Worm (Caenorhabditis elegans): ENCODE results near the gene sri-24.

The sri-24 gene

ce11 chrV:15187083-15188057, 24.6 kb upstream of the sri-24 start, which contains the start of the genes cyn-7 and bath-36 (continued):
- TF ChIP-seq efl-1 (optimal IDR thresholded peaks at IDR 0.05) (peak; percentile 75 to 84), efl-1 (GFP tag; optimal IDR thresholded peaks at IDR 0.05 in 1 of 2) (peak; percentile 82 to 98), sup-37 (GFP tag; optimal IDR thresholded peaks at IDR 0.05) (no peak), ces-1 (GFP tag; optimal IDR thresholded peaks at IDR 0.05) (no peak), aly-2 (tag; optimal IDR thresholded peaks at IDR 0.05) (no peak), aha-1 (tag; optimal IDR thresholded peaks at IDR 0.05) (no peak), snu-23 (GFP tag; optimal IDR thresholded peaks at IDR 0.05) (peak; percentile 94), hlh-17 (GFP tag; optimal IDR thresholded peaks at IDR 0.05; ENCODE audit: borderline replicate concordance) (no peak), pax-3 (tag; optimal IDR thresholded peaks at IDR 0.05) (peak; percentile 71), lin-15B (tag; optimal IDR thresholded peaks at IDR 0.05) (peak; percentile 58), ztf-11 (tag; optimal IDR thresholded peaks at IDR 0.05) (peak in 1 of 2 experiments; percentile 44), alr-1 (tag; optimal IDR thresholded peaks at IDR 0.05; ENCODE audit: borderline replicate concordance) (no peak), nhr-12 (tag; optimal IDR thresholded peaks at IDR 0.05) (no peak), tlp-1 (tag; optimal IDR thresholded peaks at IDR 0.05) (no peak), lin-13 (GFP tag; optimal IDR thresholded peaks at IDR 0.05) (peak; percentile 7)

ce11 chrV:15189567-15189966, 22.4 kb upstream of the sri-24 start, which contains the start of gene cyn-3:
Gene cyn-3 (plus strand): TSS chrV:15189927.
- TF ChIP-seq snpc-4 (tag; optimal IDR thresholded peaks at IDR 0.05) (peak; percentile 74), mep-1 (tag; optimal IDR thresholded peaks at IDR 0.05) (peak; percentile 92), pag-3 (tag; optimal IDR thresholded peaks at IDR 0.05; ENCODE audit: borderline replicate concordance, insufficient read depth) (no peak), nhr-76 (tag; optimal IDR thresholded peaks at IDR 0.05) (no peak), unc-86 (tag; optimal IDR thresholded peaks at IDR 0.05) (peak; percentile 90), tbx-2 (tag; optimal IDR thresholded peaks at IDR 0.05) (peak; percentile 94), mef-2 (tag; optimal IDR thresholded peaks at IDR 0.05) (peak; percentile 73), tlp-1 (tag; optimal IDR thresholded peaks at IDR 0.05) (no peak), ztf-4 (tag; optimal IDR thresholded peaks at IDR 0.05) (peak; percentile 79), egl-27 (tag; optimal IDR thresholded peaks at IDR 0.05) (no peak), Y116A8C.19 (tag; optimal IDR thresholded peaks at IDR 0.05; ENCODE audit: borderline replicate concordance) (no peak), F16B12.6 (tag; optimal IDR thresholded peaks at IDR 0.05) (peak; percentile 74), snu-23 (GFP tag; optimal IDR thresholded peaks at IDR 0.05) (peak; percentile 96), efl-1 (optimal IDR thresholded peaks at IDR 0.05) (peak; percentile 91 to 100), efl-1 (GFP tag; optimal IDR thresholded peaks at IDR 0.05 in 1 of 2) (peak; percentile 99 to 100), nhr-85 (tag) (peak; percentile 95), ama-1 (optimal IDR thresholded peaks at IDR 0.05) (peak; percentile 66), rnt-1 (tag; optimal IDR thresholded peaks at IDR 0.05) (peak; percentile 92), unc-130 (tag; optimal IDR thresholded peaks at IDR 0.05) (peak; percentile 83), elt-3 (tag; optimal IDR thresholded peaks at IDR 0.05) (peak in 3 of 6 experiments; percentile 29 to 89 (median 83)), elt-2 (tag; optimal IDR thresholded peaks at IDR 0.05) (peak; percentile 37), skn-1 (tag; optimal IDR thresholded peaks at IDR 0.05) (peak; percentile 90), efl-3 (GFP tag; optimal IDR thresholded peaks at IDR 0.05) (no peak), mdl-1 (tag; optimal IDR thresholded peaks at IDR 0.05) (peak in 1 of 2 experiments; percentile 85), alr-1 (tag; optimal IDR thresholded peaks at IDR 0.05; ENCODE audit: borderline replicate concordance) (no peak), nhr-90 (tag; optimal IDR thresholded peaks at IDR 0.05; ENCODE audit: poor library complexity) (peak; percentile 85), ceh-90 (tag; optimal IDR thresholded peaks at IDR 0.05) (no peak), grh-1 (GFP tag; IDR thresholded peaks at IDR 0.05) (peak; percentile 87), lin-14 (GFP tag; optimal IDR thresholded peaks at IDR 0.05) (peak; percentile 92), dpl-1 (GFP tag; optimal IDR thresholded peaks at IDR 0.05) (peak; percentile 99), hlh-17 (GFP tag; optimal IDR thresholded peaks at IDR 0.05; ENCODE audit: borderline replicate concordance) (no peak), pqm-1 (tag; optimal IDR thresholded peaks at IDR 0.05) (no peak), mab-9 (GFP tag; IDR thresholded peaks at IDR 0.05) (0 out of 2 replicates have a peak, but pooled peaks have one; percentile 26), hlh-4 (tag; optimal IDR thresholded peaks at IDR 0.05) (no peak), unc-98 (GFP tag; IDR thresholded peaks at IDR 0.05) (peak; percentile 8; the same call in 1 of the 2 replicates), unc-62 (GFP tag; optimal IDR thresholded peaks at IDR 0.05) (no peak), swsn-7 (tag; optimal IDR thresholded peaks at IDR 0.05) (peak; percentile 90), ztf-11 (tag; optimal IDR thresholded peaks at IDR 0.05) (peak in 1 of 2 experiments; percentile 17), blmp-1 (tag; optimal IDR thresholded peaks at IDR 0.05) (peak; percentile 91)

Data from whole organism, L1 larva.